Worm (Caenorhabditis elegans) whole organism, L2 larva: ENCODE measurements around the gene C06B8.7.

Experiments
- alr-1 ChIP-seq: fragments of 150-350 bp; optimal IDR thresholded peaks from 2 replicates; lab custom pipeline; 2014; ENCODE audit warnings: missing biosample characterization, missing genetic modification characterization
- aly-2 ChIP-seq: fragments of 150-350 bp; optimal IDR thresholded peaks from 2 replicates; lab custom pipeline; 2014; ENCODE audit warnings: missing biosample characterization, missing genetic modification characterization
- egl-27 ChIP-seq: sonication (generic microtip); optimal IDR thresholded peaks from 3 replicates; lab custom pipeline; 2017; ENCODE audit warnings: missing biosample characterization, missing genetic modification reagents, missing genetic modification characterization
- elt-1 ChIP-seq: fragments of 150-350 bp; optimal IDR thresholded peaks from 2 replicates; lab custom pipeline; 2014; ENCODE audit warnings: missing biosample characterization, missing genetic modification characterization
- lin-11 ChIP-seq: fragments of 150-350 bp; sonication (generic microtip); optimal IDR thresholded peaks from 2 replicates; lab custom pipeline; 2014; ENCODE audit warnings: missing biosample characterization, missing genetic modification characterization, inconsistent platforms, mixed read lengths
- nhr-10 ChIP-seq: sonication (generic microtip); optimal IDR thresholded peaks from 2 replicates; lab custom pipeline; 2017; ENCODE audit warnings: missing biosample characterization, missing genetic modification characterization
- snpc-4 ChIP-seq: fragments of 150-350 bp; optimal IDR thresholded peaks from 2 replicates; lab custom pipeline; 2014; ENCODE audit warnings: missing biosample characterization, missing genetic modification characterization
- unc-62 ChIP-seq: fragments of 150-350 bp; optimal IDR thresholded peaks from 2 replicates; lab custom pipeline; 2014; ENCODE audit warnings: missing biosample characterization, missing genetic modification reagents, missing genetic modification characterization
- ztf-1 ChIP-seq: fragments of 200-800 bp; sonication (Bioruptor generic); conservative IDR thresholded peaks from 2 replicates; pipeline ENCODE4 v1.3.6; 2022; ENCODE audit warnings: missing genetic modification characterization, missing compliant biosample characterization
- ztf-11 ChIP-seq: sonication (generic microtip); optimal IDR thresholded peaks from 2 replicates; lab custom pipeline; 2017; ENCODE audit warnings: missing biosample characterization, missing genetic modification characterization

DNA sequence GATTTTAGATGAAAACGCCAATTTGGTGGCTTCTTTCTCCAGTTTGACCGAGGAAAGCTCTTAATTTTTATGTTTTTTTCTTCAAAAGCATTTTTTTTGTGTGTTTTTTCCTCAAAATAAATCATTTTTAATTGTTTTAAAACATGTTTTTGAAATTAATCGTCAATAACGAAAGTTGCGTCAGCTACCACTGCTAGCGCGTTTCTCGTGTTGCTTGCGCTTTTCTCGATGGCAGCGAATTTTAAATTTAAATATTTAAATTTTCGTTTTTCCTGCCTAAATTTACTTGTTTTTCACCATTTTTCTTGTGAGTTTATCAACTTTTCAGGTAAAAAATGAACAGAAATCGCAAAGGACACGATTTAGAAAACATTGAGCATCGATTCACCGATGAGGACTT is 39.4 kb downstream of the C06B8.7 start, which contains the start of gene prde-1:
- TF ChIP-seq aly-2 (tag; lab: Kevin White, UChicago) (no peak), ztf-1 (GFP tag; lab: Robert Waterston, UW) (no peak), elt-1 (tag; lab: Kevin White, UChicago) (no peak), lin-11 (no peak), unc-62 (no peak), alr-1 (tag; lab: Kevin White, UChicago) (no peak), snpc-4 (no peak), egl-27 (no peak), nhr-10 (tag; lab: Kevin White, UChicago) (no peak), ztf-11 (tag; lab: Kevin White, UChicago) (no peak)
